Worm (Caenorhabditis elegans): ENCODE data around the gene M79.2.

Gene M79.2

DNA sequence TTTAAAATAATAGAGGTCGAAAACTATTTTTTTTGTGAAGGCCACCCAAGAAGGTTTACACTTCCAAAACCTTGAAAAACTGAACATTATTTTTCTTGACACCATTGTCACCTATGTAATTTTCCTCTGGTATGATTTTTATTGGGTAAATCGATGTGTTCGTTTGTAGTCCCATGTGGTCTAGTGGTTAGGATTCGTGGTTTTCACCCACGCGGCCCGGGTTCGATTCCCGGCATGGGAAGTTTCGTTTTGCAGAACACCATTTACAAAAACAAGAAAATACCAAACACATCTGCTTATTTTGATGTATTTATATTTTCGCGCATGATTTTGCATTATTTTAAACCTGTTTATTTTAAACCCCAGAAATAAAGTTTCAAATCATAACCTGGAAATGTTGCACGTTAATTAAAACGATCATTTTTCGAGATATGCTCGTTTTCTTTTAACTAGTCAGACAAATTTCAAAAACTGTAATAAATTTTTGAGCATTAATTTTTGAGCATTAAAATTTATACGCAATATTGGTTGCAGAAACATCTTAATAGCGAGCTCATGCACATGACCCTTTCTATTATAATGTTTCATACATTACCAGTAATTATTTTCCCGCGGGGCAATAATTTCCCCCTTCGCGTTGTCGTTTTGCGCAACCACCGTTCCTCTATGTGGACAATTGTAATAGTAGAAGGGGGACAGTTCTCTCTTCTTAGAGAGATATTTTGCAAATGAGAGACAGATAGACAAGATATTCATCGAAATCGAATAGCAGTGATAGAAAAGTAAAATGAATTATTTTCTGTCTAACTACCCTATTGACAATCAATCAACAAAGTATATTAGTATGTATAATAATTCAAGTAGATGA, 39.1 kb upstream of the M79.2 start:
- no peak for TF ChIP-seq ZK546.5 (tag; optimal IDR thresholded peaks at IDR 0.05)
- TF ChIP-seq gmeb-1 (tag; optimal IDR thresholded peaks at IDR 0.05) = peak; percentile 58
- peak; percentile 32 for TF ChIP-seq nhr-25 (tag; optimal IDR thresholded peaks at IDR 0.05)
- TF ChIP-seq nhr-129 (tag; optimal IDR thresholded peaks at IDR 0.05) = peak; percentile 12
- peak; percentile 56 for TF ChIP-seq sma-3 (GFP tag; optimal IDR thresholded peaks at IDR 0.05)
- TF ChIP-seq lin-13 (GFP tag; optimal IDR thresholded peaks at IDR 0.05) = peak; percentile 10
- peak; percentile 21 for TF ChIP-seq sma-9 (GFP tag; optimal IDR thresholded peaks at IDR 0.05)
- TF ChIP-seq sma-9 (tag; optimal IDR thresholded peaks at IDR 0.05) = no peak
- peak in 1 of 2 experiments; percentile 38 for TF ChIP-seq lsy-2 (tag; optimal IDR thresholded peaks at IDR 0.05)
- TF ChIP-seq alr-1 (tag; optimal IDR thresholded peaks at IDR 0.05) = no peak
- TF ChIP-seq skn-1 (tag; optimal IDR thresholded peaks at IDR 0.05) = no peak
- peak; percentile 20 for TF ChIP-seq ceh-16 (tag; optimal IDR thresholded peaks at IDR 0.05)
- peak; percentile 78 for TF ChIP-seq nhr-21 (tag; optimal IDR thresholded peaks at IDR 0.05)
- TF ChIP-seq dmd-4 (tag; optimal IDR thresholded peaks at IDR 0.05) = peak; percentile 13

DNA sequence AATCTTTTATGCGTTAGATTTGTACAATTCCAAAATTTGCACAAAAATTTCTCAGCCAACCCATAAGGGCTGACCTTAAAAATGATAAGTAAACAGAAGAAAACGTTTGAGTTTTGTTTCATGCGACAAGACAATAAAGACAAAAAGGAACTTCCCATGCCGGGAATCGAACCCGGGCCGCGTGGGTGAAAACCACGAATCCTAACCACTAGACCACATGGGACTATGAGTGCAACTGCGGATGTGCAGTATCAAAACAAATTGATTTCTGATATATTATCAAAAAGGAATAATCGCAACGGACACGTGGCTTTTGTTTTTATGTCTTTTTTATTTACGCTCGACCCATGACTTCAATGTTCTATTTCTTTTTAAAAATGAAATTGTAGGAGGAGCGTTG, 38.3 kb upstream of the M79.2 start:
- TF ChIP-seq fos-1 (tag; optimal IDR thresholded peaks at IDR 0.05) = peak; percentile 6
- no peak for TF ChIP-seq skn-1 (tag; optimal IDR thresholded peaks at IDR 0.05)

ce11 chrX:10664759-10665158, 36.2 kb upstream of the M79.2 start:
- no peak for TF ChIP-seq sem-4 (tag; optimal IDR thresholded peaks at IDR 0.05)

ce11 chrX:10659508-10659907, 30.9 kb upstream of the M79.2 start:
- TF ChIP-seq lsy-2 (tag; optimal IDR thresholded peaks at IDR 0.05) (no peak), mbf-1 (tag; optimal IDR thresholded peaks at IDR 0.05) (no peak), nhr-237 (tag; optimal IDR thresholded peaks at IDR 0.05) (no peak), blmp-1 (tag; optimal IDR thresholded peaks at IDR 0.05; ENCODE audit: insufficient read depth) (no peak), Y55F3AM.14 (GFP tag; optimal IDR thresholded peaks at IDR 0.05) (no peak), ztf-11 (tag; optimal IDR thresholded peaks at IDR 0.05) (no peak), ama-1 (optimal IDR thresholded peaks at IDR 0.05) (no peak), nhr-21 (tag; optimal IDR thresholded peaks at IDR 0.05) (no peak), sma-3 (GFP tag; optimal IDR thresholded peaks at IDR 0.05) (no peak), zag-1 (tag; optimal IDR thresholded peaks at IDR 0.05) (no peak), gmeb-1 (tag; optimal IDR thresholded peaks at IDR 0.05) (no peak), nhr-129 (tag; optimal IDR thresholded peaks at IDR 0.05) (no peak), ceh-82 (tag; optimal IDR thresholded peaks at IDR 0.05) (no peak), unc-55 (GFP tag; optimal IDR thresholded peaks at IDR 0.05) (no peak)

DNA sequence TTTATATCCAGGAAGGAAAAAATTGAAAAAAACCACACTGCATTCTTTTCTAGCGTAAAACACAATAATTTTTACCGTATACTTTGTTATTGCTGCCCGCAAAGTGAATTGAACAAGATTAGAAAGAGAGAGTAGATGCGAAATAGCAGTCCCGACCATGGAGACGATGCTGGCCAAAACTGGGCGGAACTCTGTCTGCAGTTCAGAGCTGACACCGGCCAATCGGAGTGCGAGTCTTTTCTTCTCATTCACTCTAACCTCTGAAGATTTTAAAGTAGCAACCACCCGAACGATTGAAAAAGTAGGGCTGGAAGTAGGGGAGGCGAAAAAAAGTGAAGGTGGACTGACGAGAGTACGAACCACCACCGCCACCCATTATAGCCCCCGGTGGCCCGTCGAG, 28.0 kb upstream of the M79.2 start:
- peak in 1 of 2 experiments; percentile 30 for TF ChIP-seq lsy-2 (tag; optimal IDR thresholded peaks at IDR 0.05)
- TF ChIP-seq sma-3 (GFP tag; optimal IDR thresholded peaks at IDR 0.05) = no peak
- no peak for TF ChIP-seq lin-39 (tag; optimal IDR thresholded peaks at IDR 0.05)
- no peak for TF ChIP-seq mdl-1 (tag; optimal IDR thresholded peaks at IDR 0.05)
- TF ChIP-seq peb-1 (tag; optimal IDR thresholded peaks at IDR 0.05) = no peak
- no peak for TF ChIP-seq unc-39 (tag; optimal IDR thresholded peaks at IDR 0.05)
- no peak for TF ChIP-seq sem-4 (tag; optimal IDR thresholded peaks at IDR 0.05)
- TF ChIP-seq snpc-4 (tag; optimal IDR thresholded peaks at IDR 0.05) = no peak
- TF ChIP-seq lin-11 (tag; optimal IDR thresholded peaks at IDR 0.05) = peak; percentile 24
- TF ChIP-seq R02D3.7 (tag; optimal IDR thresholded peaks at IDR 0.05) = no peak
- TF ChIP-seq blmp-1 (tag; optimal IDR thresholded peaks at IDR 0.05; ENCODE audit: insufficient read depth) = peak; percentile 52

ce11 chrX:10650103-10650502, 21.5 kb upstream of the M79.2 start:
- TF ChIP-seq aly-2 (tag; optimal IDR thresholded peaks at IDR 0.05) (no peak), lin-13 (GFP tag; optimal IDR thresholded peaks at IDR 0.05) (no peak), sem-4 (tag; optimal IDR thresholded peaks at IDR 0.05) (no peak), crh-2 (tag; optimal IDR thresholded peaks at IDR 0.05) (no peak), ama-1 (optimal IDR thresholded peaks at IDR 0.05) (no peak), zag-1 (tag; optimal IDR thresholded peaks at IDR 0.05) (no peak), nhr-77 (tag; optimal IDR thresholded peaks at IDR 0.05) (no peak), nhr-25 (tag; optimal IDR thresholded peaks at IDR 0.05) (no peak), unc-55 (GFP tag; optimal IDR thresholded peaks at IDR 0.05) (no peak), mab-5 (tag; optimal IDR thresholded peaks at IDR 0.05) (no peak), nhr-21 (tag; optimal IDR thresholded peaks at IDR 0.05) (no peak), elt-1 (tag; optimal IDR thresholded peaks at IDR 0.05) (no peak), lin-11 (tag; optimal IDR thresholded peaks at IDR 0.05) (no peak), unc-62 (GFP tag; optimal IDR thresholded peaks at IDR 0.05) (no peak), dmd-4 (tag; optimal IDR thresholded peaks at IDR 0.05) (no peak)
